Worm (Caenorhabditis elegans) whole organism, midembryonic: ENCODE data around the gene glna-2.

Experiments used
- T22C8.4 ChIP-seq: fragments of 200-800 bp; sonication (Bioruptor generic); IDR thresholded peaks from 2 replicates; pipeline ENCODE4 v1.3.6; 2022; ENCODE audit warnings: missing genetic modification characterization, missing compliant biosample characterization
- cog-1 ChIP-seq: sonication (generic microtip); optimal IDR thresholded peaks from 2 replicates; lab custom pipeline; 2016; ENCODE audit warnings: missing genetic modification characterization, missing compliant biosample characterization
- flt-1 ChIP-seq: fragments of 200-800 bp; sonication (Bioruptor generic); IDR thresholded peaks from 2 replicates; pipeline ENCODE4 v1.3.6; 2022; ENCODE audit warnings: missing genetic modification characterization, missing compliant biosample characterization
- klf-2 ChIP-seq: fragments of 200-800 bp; sonication (Bioruptor generic); conservative IDR thresholded peaks from 2 replicates; pipeline ENCODE4 v1.3.6; 2022; ENCODE audit warnings: missing genetic modification reagents, missing genetic modification characterization, missing compliant biosample characterization
- med-1 ChIP-seq: sonication (generic microtip); optimal IDR thresholded peaks from 2 replicates; lab custom pipeline; 2017; ENCODE audit warnings: missing genetic modification characterization, mild to moderate bottlenecking, missing compliant biosample characterization, antibody characterized with exemption, missing genetic modification reagents; ENCODE audit not compliant: insufficient read depth
- ref-1 ChIP-seq: fragments of 200-800 bp; sonication (Bioruptor generic); conservative IDR thresholded peaks from 2 replicates; pipeline ENCODE4 v1.3.6; 2022; ENCODE audit warnings: missing genetic modification reagents, missing genetic modification characterization, missing compliant biosample characterization
- tab-1 ChIP-seq: fragments of 200-800 bp; sonication (Bioruptor generic); IDR thresholded peaks from 2 replicates; pipeline ENCODE4 v1.3.6; 2022; ENCODE audit warnings: missing genetic modification characterization, missing compliant biosample characterization
- ztf-23 ChIP-seq: fragments of 200-800 bp; sonication (Bioruptor generic); IDR thresholded peaks from 2 replicates; pipeline ENCODE4 v1.3.6; 2022; ENCODE audit warnings: missing genetic modification reagents, missing genetic modification characterization, missing compliant biosample characterization
- ztf-29 ChIP-seq: fragments of 200-800 bp; sonication (Bioruptor generic); IDR thresholded peaks from 2 replicates; pipeline ENCODE4 v1.3.6; 2022; ENCODE audit warnings: missing genetic modification reagents, missing genetic modification characterization, missing compliant biosample characterization

glna-2 gene

ce11 chrII:7985029-7985428, 23.4 kb upstream of the glna-2 start:
- TF ChIP-seq flt-1 (GFP tag; lab: Robert Waterston, UW), result no peak
- no peak for TF ChIP-seq med-1 (GFP tag; lab: Kevin White, UChicago)
- no peak for TF ChIP-seq ref-1
- no peak for TF ChIP-seq T22C8.4
- no peak for TF ChIP-seq tab-1 (GFP tag; lab: Robert Waterston, UW)
- TF ChIP-seq ztf-29 (GFP tag; lab: Robert Waterston, UW), result no peak
- TF ChIP-seq ztf-23 (GFP tag; lab: Robert Waterston, UW), result no peak
- no peak for TF ChIP-seq klf-2 (GFP tag; lab: Robert Waterston, UW)
- TF ChIP-seq cog-1 (tag; lab: Kevin White, UChicago), result no peak

DNA sequence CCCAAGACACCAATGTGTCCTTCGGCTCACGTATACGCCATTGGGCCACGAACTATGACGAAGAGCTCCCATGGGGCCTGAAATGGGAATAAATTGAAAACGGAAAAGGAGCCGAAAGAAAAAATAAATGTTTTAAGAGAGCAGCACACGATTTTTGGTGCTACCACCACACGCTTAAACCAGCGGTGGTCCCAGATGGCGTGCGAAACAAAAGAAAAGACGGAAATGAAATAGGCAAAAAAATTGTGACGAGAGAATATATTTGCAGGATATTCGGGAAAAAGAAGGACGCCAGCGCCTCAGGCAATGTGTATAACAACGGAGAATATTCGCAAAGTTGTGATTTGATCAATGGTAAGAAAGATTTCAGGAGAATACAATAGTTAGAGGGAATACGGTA, 21.5 kb upstream of the glna-2 start:
- TF ChIP-seq klf-2 (GFP tag; lab: Robert Waterston, UW) (no peak), ztf-23 (GFP tag; lab: Robert Waterston, UW) (no peak), cog-1 (tag; lab: Kevin White, UChicago) (no peak), T22C8.4 (no peak), ref-1 (no peak), ztf-29 (GFP tag; lab: Robert Waterston, UW) (no peak), flt-1 (GFP tag; lab: Robert Waterston, UW) (no peak), tab-1 (GFP tag; lab: Robert Waterston, UW) (no peak), med-1 (GFP tag; lab: Kevin White, UChicago) (no peak)

DNA sequence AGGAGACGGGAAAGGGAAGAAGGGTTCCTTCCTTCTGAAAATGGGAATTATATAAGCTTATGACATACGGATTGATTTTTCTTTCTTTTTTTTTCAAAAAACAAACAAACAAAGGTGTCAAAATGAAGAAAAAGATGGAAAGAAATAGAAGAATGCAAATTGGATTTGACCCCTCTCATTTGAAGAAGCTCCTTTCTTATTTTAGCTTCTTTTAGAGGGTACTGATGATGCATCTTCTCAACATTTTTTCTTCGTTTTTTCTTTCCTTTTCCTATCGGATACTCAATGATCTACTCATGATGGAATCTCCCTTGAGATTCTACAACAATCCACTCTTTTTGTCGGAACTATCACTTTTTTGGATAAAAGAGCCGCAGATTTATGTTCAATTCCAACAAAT, 18.2 kb upstream of the glna-2 start:
- TF ChIP-seq med-1 (GFP tag; lab: Kevin White, UChicago), result no peak
- no peak for TF ChIP-seq ref-1
- TF ChIP-seq tab-1 (GFP tag; lab: Robert Waterston, UW), result no peak
- no peak for TF ChIP-seq ztf-23 (GFP tag; lab: Robert Waterston, UW)
- TF ChIP-seq klf-2 (GFP tag; lab: Robert Waterston, UW), result no peak
- no peak for TF ChIP-seq flt-1 (GFP tag; lab: Robert Waterston, UW)
- TF ChIP-seq ztf-29 (GFP tag; lab: Robert Waterston, UW), result no peak
- TF ChIP-seq cog-1 (tag; lab: Kevin White, UChicago), result no peak

DNA sequence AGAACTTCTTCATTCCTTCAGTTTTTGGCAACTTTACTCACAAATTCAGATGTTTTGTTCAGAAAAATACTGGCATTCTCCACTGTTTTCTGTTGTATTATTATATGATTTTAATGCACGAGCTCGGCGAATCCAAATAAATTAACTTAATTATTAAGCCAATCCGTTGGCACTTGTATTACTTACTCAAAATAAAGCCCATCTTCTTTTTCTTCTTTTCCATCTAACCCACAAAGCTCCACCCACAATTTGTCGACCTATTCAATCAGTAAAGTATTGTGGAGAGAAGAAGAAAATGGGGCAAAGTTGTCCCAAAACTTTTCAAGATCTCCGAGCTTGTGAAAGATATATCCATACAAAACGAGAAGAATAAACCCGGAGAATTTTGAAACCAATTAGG, 17.2 kb upstream of the glna-2 start:
- TF ChIP-seq klf-2 (GFP tag; lab: Robert Waterston, UW) (no peak), tab-1 (GFP tag; lab: Robert Waterston, UW) (no peak), ztf-29 (GFP tag; lab: Robert Waterston, UW) (no peak), T22C8.4 (no peak), ref-1 (no peak), flt-1 (GFP tag; lab: Robert Waterston, UW) (no peak), ztf-23 (GFP tag; lab: Robert Waterston, UW) (no peak)

- TF ChIP-seq klf-2 (GFP tag; lab: Robert Waterston, UW) (no peak), tab-1 (GFP tag; lab: Robert Waterston, UW) (no peak), flt-1 (GFP tag; lab: Robert Waterston, UW) (no peak), ztf-23 (GFP tag; lab: Robert Waterston, UW) (no peak), ref-1 (no peak), cog-1 (tag; lab: Kevin White, UChicago) (no peak), T22C8.4 (no peak), ztf-29 (GFP tag; lab: Robert Waterston, UW) (no peak), med-1 (GFP tag; lab: Kevin White, UChicago) (no peak)
Observed at ce11 chrII:8001428-8001827, 7.0 kb upstream of the glna-2 start.

DNA sequence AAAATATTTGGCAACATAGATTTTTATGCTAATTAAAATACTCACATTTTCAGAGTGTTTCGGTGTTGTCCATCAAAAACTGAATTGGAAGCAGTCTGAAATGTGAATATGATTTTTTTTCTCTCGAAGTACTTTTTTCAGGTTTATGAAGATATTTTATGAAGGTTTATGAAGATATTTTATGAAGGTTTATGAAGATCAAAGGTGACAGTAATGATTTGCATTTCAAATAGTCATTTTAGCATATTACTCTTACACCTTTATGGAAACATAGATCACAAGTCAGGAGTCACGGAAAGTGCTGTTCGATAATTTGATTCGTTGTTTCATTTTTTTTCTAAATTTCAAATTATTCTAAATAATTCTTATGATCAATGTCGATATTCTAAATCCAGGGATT, 4.3 kb upstream of the glna-2 start, which contains the start of gene pgp-11:
pgp-11 (minus strand) TSS at position 101 of the 400 bp plus-strand sequence.
- no peak for TF ChIP-seq klf-2 (GFP tag; lab: Robert Waterston, UW)
- no peak for TF ChIP-seq ztf-23 (GFP tag; lab: Robert Waterston, UW)
- TF ChIP-seq ref-1, result no peak
- TF ChIP-seq cog-1 (tag; lab: Kevin White, UChicago), result no peak
- TF ChIP-seq ztf-29 (GFP tag; lab: Robert Waterston, UW), result no peak
- no peak for TF ChIP-seq med-1 (GFP tag; lab: Kevin White, UChicago)
- TF ChIP-seq T22C8.4, result no peak
- no peak for TF ChIP-seq flt-1 (GFP tag; lab: Robert Waterston, UW)
- no peak for TF ChIP-seq tab-1 (GFP tag; lab: Robert Waterston, UW)

- TF ChIP-seq ztf-23 (GFP tag; lab: Robert Waterston, UW), result no peak
- no peak for TF ChIP-seq flt-1 (GFP tag; lab: Robert Waterston, UW)
- TF ChIP-seq klf-2 (GFP tag; lab: Robert Waterston, UW), result no peak
- TF ChIP-seq cog-1 (tag; lab: Kevin White, UChicago), result no peak
- TF ChIP-seq med-1 (GFP tag; lab: Kevin White, UChicago), result no peak
- no peak for TF ChIP-seq tab-1 (GFP tag; lab: Robert Waterston, UW)
- TF ChIP-seq ztf-29 (GFP tag; lab: Robert Waterston, UW), result no peak
- TF ChIP-seq T22C8.4, result no peak
- no peak for TF ChIP-seq ref-1
Observed at ce11 chrII:8004752-8005151, 3.7 kb upstream of the glna-2 start.

DNA sequence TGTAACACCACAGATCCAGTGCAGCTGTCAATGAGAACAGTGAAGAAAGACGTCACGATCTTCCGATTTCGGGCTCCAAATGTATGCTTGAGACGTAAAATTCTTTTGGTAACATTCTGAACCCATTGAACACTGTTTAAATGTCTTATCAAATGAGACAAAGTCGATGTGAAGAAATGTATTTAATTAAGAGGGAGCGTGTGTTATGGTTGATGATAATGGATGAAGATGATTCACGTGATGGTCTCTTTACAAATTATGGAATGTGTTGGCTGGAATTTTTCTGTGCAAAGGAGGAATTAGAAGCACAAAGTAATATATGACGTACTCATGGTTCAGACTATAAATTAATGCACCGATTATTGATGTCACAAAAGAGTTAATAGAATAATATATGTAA, 1.5 kb upstream of the glna-2 start:
- TF ChIP-seq cog-1 (tag; lab: Kevin White, UChicago), result no peak
- TF ChIP-seq klf-2 (GFP tag; lab: Robert Waterston, UW), result no peak
- no peak for TF ChIP-seq T22C8.4
- no peak for TF ChIP-seq flt-1 (GFP tag; lab: Robert Waterston, UW)
- TF ChIP-seq ztf-29 (GFP tag; lab: Robert Waterston, UW), result no peak
- no peak for TF ChIP-seq tab-1 (GFP tag; lab: Robert Waterston, UW)
- no peak for TF ChIP-seq ref-1
- no peak for TF ChIP-seq med-1 (GFP tag; lab: Kevin White, UChicago)
- no peak for TF ChIP-seq ztf-23 (GFP tag; lab: Robert Waterston, UW)

ce11 chrII:8012071-8013031, 3.9 kb downstream of the glna-2 start, which contains the start of gene DH11.2:
Gene DH11.2, plus strand, starts transcription at chrII:8012816.
- TF ChIP-seq flt-1 (GFP tag; lab: Robert Waterston, UW) (no peak), ref-1 (no peak), tab-1 (GFP tag; lab: Robert Waterston, UW) (no peak), klf-2 (GFP tag; lab: Robert Waterston, UW) (no peak), med-1 (GFP tag; lab: Kevin White, UChicago) (no peak), ztf-29 (GFP tag; lab: Robert Waterston, UW) (no peak), T22C8.4 (no peak), cog-1 (tag; lab: Kevin White, UChicago) (no peak), ztf-23 (GFP tag; lab: Robert Waterston, UW) (no peak)
